Fruit fly (Drosophila melanogaster) whole organism, prepupa: Measurements from ENCODE around the gene Ir85a.

Source experiments
- Blimp-1 ChIP-seq: fragments of 200-800 bp; sonication (Bioruptor generic); optimal IDR thresholded peaks from 3 replicates; lab custom pipeline; 2017; ENCODE audit warnings: missing biosample characterization, missing genetic modification characterization, mild to moderate bottlenecking, moderate library complexity, missing genetic modification reagents
- CG10631 ChIP-seq: fragments of 200-800 bp; sonication (Bioruptor generic); optimal IDR thresholded peaks from 2 replicates; lab custom pipeline; 2016; ENCODE audit warnings: missing biosample characterization, missing genetic modification characterization
- CG10669 ChIP-seq: fragments of 200-800 bp; sonication (Bioruptor generic); optimal IDR thresholded peaks from 3 replicates; lab custom pipeline; 2018; ENCODE audit warnings: missing biosample characterization, mild to moderate bottlenecking, missing genetic modification characterization, moderate library complexity
- CG11762 ChIP-seq: fragments of 200-800 bp; sonication (Bioruptor generic); optimal IDR thresholded peaks from 3 replicates; lab custom pipeline; 2016; ENCODE audit warnings: missing biosample characterization, missing genetic modification characterization; ENCODE audit not compliant: insufficient read depth
- CG11902 ChIP-seq: fragments of 200-800 bp; sonication (Bioruptor generic); optimal IDR thresholded peaks from 3 replicates; lab custom pipeline; 2016; ENCODE audit warnings: missing biosample characterization, missing genetic modification characterization
- CG15336 ChIP-seq: fragments of 200-800 bp; sonication (Bioruptor generic); IDR thresholded peaks from 2 replicates; pipeline ENCODE4 v1.3.6; 2022; ENCODE audit warnings: missing biosample characterization, missing genetic modification characterization
- CG1621 ChIP-seq: fragments of 200-800 bp; sonication (Bioruptor generic); optimal IDR thresholded peaks from 3 replicates; lab custom pipeline; 2018; ENCODE audit warnings: missing biosample characterization, mild to moderate bottlenecking, missing genetic modification characterization
- CG3032 ChIP-seq: fragments of 200-800 bp; optimal IDR thresholded peaks from 2 replicates; lab custom pipeline; 2019; ENCODE audit warnings: missing biosample characterization, mild to moderate bottlenecking, missing genetic modification characterization, moderate library complexity
- CG32006 ChIP-seq: fragments of 200-800 bp; sonication (Bioruptor generic); optimal IDR thresholded peaks from 3 replicates; lab custom pipeline; 2017; ENCODE audit warnings: missing biosample characterization, mild to moderate bottlenecking, missing genetic modification characterization
- CG34406 ChIP-seq: fragments of 200-800 bp; sonication (Bioruptor generic); optimal IDR thresholded peaks from 3 replicates; lab custom pipeline; 2016; ENCODE audit warnings: missing biosample characterization, missing genetic modification characterization
- CG3919 ChIP-seq: fragments of 200-800 bp; sonication (Bioruptor generic); optimal IDR thresholded peaks from 3 replicates; lab custom pipeline; 2016; ENCODE audit warnings: missing biosample characterization, missing genetic modification characterization
- CG4318 ChIP-seq: fragments of 200-800 bp; sonication (Bioruptor generic); optimal IDR thresholded peaks from 3 replicates; lab custom pipeline; 2017; ENCODE audit warnings: missing biosample characterization, mild to moderate bottlenecking, missing genetic modification characterization
- CG6163 ChIP-seq: fragments of 200-800 bp; sonication (Bioruptor generic); IDR thresholded peaks from 3 replicates; pipeline ENCODE4 v1.3.6; 2022; ENCODE audit warnings: missing biosample characterization, missing genetic modification characterization
- CG6792 ChIP-seq: fragments of 200-800 bp; sonication (Bioruptor generic); optimal IDR thresholded peaks from 3 replicates; lab custom pipeline; 2016; ENCODE audit warnings: missing biosample characterization, missing genetic modification characterization
- CG6854 ChIP-seq: fragments of 200-800 bp; sonication (Bioruptor generic); optimal IDR thresholded peaks from 2 replicates; lab custom pipeline; 2017; ENCODE audit warnings: missing biosample characterization, mild to moderate bottlenecking, missing genetic modification characterization
- CG8119 ChIP-seq: fragments of 200-800 bp; sonication (Bioruptor generic); IDR thresholded peaks from 3 replicates; pipeline ENCODE4 v1.3.6; 2022; ENCODE audit warnings: missing biosample characterization, missing genetic modification characterization
- CG8319 ChIP-seq: fragments of 200-800 bp; sonication (Bioruptor generic); optimal IDR thresholded peaks from 3 replicates; lab custom pipeline; 2016; ENCODE audit warnings: missing biosample characterization, missing genetic modification characterization
- CG8632 ChIP-seq: fragments of 200-800 bp; sonication (Bioruptor generic); optimal IDR thresholded peaks from 3 replicates; lab custom pipeline; 2016; ENCODE audit warnings: missing biosample characterization, missing genetic modification characterization
- CG9139 ChIP-seq: fragments of 200-800 bp; sonication (Bioruptor generic); optimal IDR thresholded peaks from 3 replicates; lab custom pipeline; 2017; ENCODE audit warnings: missing biosample characterization, mild to moderate bottlenecking, missing genetic modification characterization
- Eip78C ChIP-seq: fragments of 200-800 bp; sonication (Bioruptor generic); peaks from one replicate; lab custom pipeline; 2016; ENCODE audit warnings: missing biosample characterization, missing genetic modification characterization
- Ets21C ChIP-seq: fragments of 200-800 bp; sonication (Bioruptor generic); optimal IDR thresholded peaks from 3 replicates; lab custom pipeline; 2016; ENCODE audit warnings: missing biosample characterization, missing genetic modification characterization
- Ets96B ChIP-seq: fragments of 200-800 bp; optimal IDR thresholded peaks from 2 replicates; lab custom pipeline; 2019; ENCODE audit warnings: missing biosample characterization, mild to moderate bottlenecking, missing genetic modification characterization, moderate library complexity
- Gug ChIP-seq: fragments of 200-800 bp; sonication (Bioruptor generic); IDR thresholded peaks from 2 replicates; pipeline ENCODE4 v1.3.6; 2022; ENCODE audit warnings: missing biosample characterization, missing genetic modification characterization
- Hr39 ChIP-seq: fragments of 200-800 bp; sonication (Bioruptor generic); optimal IDR thresholded peaks from 2 replicates; lab custom pipeline; 2016; ENCODE audit warnings: missing biosample characterization, missing genetic modification characterization
- Hr4 ChIP-seq: fragments of 200-800 bp; sonication (Bioruptor generic); optimal IDR thresholded peaks from 3 replicates; lab custom pipeline; 2016; ENCODE audit warnings: missing biosample characterization, missing genetic modification characterization
- Lpt ChIP-seq: fragments of 200-800 bp; sonication (Bioruptor generic); optimal IDR thresholded peaks from 3 replicates; lab custom pipeline; 2016; ENCODE audit warnings: missing biosample characterization, missing genetic modification characterization
- Met ChIP-seq: fragments of 200-800 bp; sonication (Bioruptor generic); optimal IDR thresholded peaks from 3 replicates; lab custom pipeline; 2016; ENCODE audit warnings: missing biosample characterization, missing genetic modification characterization
- Smox ChIP-seq: fragments of 200-800 bp; sonication (Bioruptor generic); optimal IDR thresholded peaks from 3 replicates; lab custom pipeline; 2016; ENCODE audit warnings: missing biosample characterization, missing genetic modification characterization
- Sox102F ChIP-seq: fragments of 200-800 bp; sonication (Bioruptor generic); optimal IDR thresholded peaks from 2 replicates; lab custom pipeline; 2016; ENCODE audit warnings: missing biosample characterization, mild to moderate bottlenecking, missing genetic modification characterization
- Sox14 ChIP-seq: fragments of 200-800 bp; sonication (Bioruptor generic); optimal IDR thresholded peaks from 3 replicates; lab custom pipeline; 2016; ENCODE audit warnings: missing biosample characterization, missing genetic modification characterization
- Sox15 ChIP-seq: fragments of 200-800 bp; sonication (Bioruptor generic); optimal IDR thresholded peaks from 3 replicates; lab custom pipeline; 2016; ENCODE audit warnings: missing biosample characterization, missing genetic modification characterization
- cyc ChIP-seq: fragments of 200-800 bp; sonication (Bioruptor generic); optimal IDR thresholded peaks from 3 replicates; lab custom pipeline; 2016; ENCODE audit warnings: missing biosample characterization, missing genetic modification characterization
- dac ChIP-seq: fragments of 200-800 bp; sonication (Bioruptor generic); optimal IDR thresholded peaks from 2 replicates; lab custom pipeline; 2017; ENCODE audit warnings: missing biosample characterization, mild to moderate bottlenecking, missing genetic modification characterization
- dsx ChIP-seq: fragments of 200-800 bp; optimal IDR thresholded peaks from 3 replicates; lab custom pipeline; 2019; ENCODE audit warnings: missing biosample characterization, mild to moderate bottlenecking, missing genetic modification characterization, moderate library complexity; ENCODE audit not compliant: poor library complexity, severe bottlenecking
- eg ChIP-seq: fragments of 200-800 bp; sonication (Bioruptor generic); IDR thresholded peaks from 3 replicates; pipeline ENCODE4 v1.3.6; 2022; ENCODE audit warnings: missing biosample characterization, missing genetic modification characterization
- fd59A ChIP-seq: fragments of 200-800 bp; sonication (Bioruptor generic); optimal IDR thresholded peaks from 2 replicates; lab custom pipeline; 2017; ENCODE audit warnings: missing biosample characterization, mild to moderate bottlenecking, missing genetic modification characterization, missing genetic modification reagents
- fd85E ChIP-seq: fragments of 200-800 bp; sonication (Bioruptor generic); optimal IDR thresholded peaks from 3 replicates; lab custom pipeline; 2016; ENCODE audit warnings: missing biosample characterization, missing genetic modification characterization
- lz ChIP-seq: fragments of 200-800 bp; sonication (Bioruptor generic); optimal IDR thresholded peaks from 3 replicates; lab custom pipeline; 2016; ENCODE audit warnings: missing biosample characterization, missing genetic modification characterization
- net ChIP-seq: fragments of 200-800 bp; sonication (Bioruptor generic); optimal IDR thresholded peaks from 3 replicates; lab custom pipeline; 2016; ENCODE audit warnings: missing biosample characterization, missing genetic modification characterization
- pdm3 ChIP-seq: fragments of 200-800 bp; sonication (Bioruptor generic); optimal IDR thresholded peaks from 3 replicates; lab custom pipeline; 2016; ENCODE audit warnings: missing biosample characterization, missing genetic modification characterization
- salr ChIP-seq, 2 experiments: fragments of 200-800 bp; sonication (Bioruptor generic); optimal IDR thresholded peaks; 3 replicates each; lab custom pipeline; 2016 to 2018; ENCODE audit warnings: missing biosample characterization in 2 of 2, missing genetic modification characterization in 2 of 2, mild to moderate bottlenecking in 1 of 2
- spab ChIP-seq: fragments of 200-800 bp; sonication (Bioruptor generic); optimal IDR thresholded peaks from 2 replicates; lab custom pipeline; 2017; ENCODE audit warnings: missing biosample characterization, mild to moderate bottlenecking, missing genetic modification characterization, missing genetic modification reagents
- ss ChIP-seq, 2 experiments: fragments of 200-800 bp; sonication (Bioruptor generic); optimal IDR thresholded peaks; 2 replicates in 1 of 2; 3 replicates in 1 of 2; lab custom pipeline; 2017 to 2018; ENCODE audit warnings: mild to moderate bottlenecking in 2 of 2, missing biosample characterization in 2 of 2, missing genetic modification characterization in 2 of 2, moderate library complexity in 1 of 2
- svp ChIP-seq: fragments of 200-800 bp; sonication (Bioruptor generic); peaks from one replicate; lab custom pipeline; 2016; ENCODE audit warnings: missing biosample characterization, missing genetic modification characterization
- topi ChIP-seq: fragments of 200-800 bp; sonication (Bioruptor generic); optimal IDR thresholded peaks from 3 replicates; lab custom pipeline; 2016; ENCODE audit warnings: missing biosample characterization, missing genetic modification characterization

Gene Ir85a

DNA sequence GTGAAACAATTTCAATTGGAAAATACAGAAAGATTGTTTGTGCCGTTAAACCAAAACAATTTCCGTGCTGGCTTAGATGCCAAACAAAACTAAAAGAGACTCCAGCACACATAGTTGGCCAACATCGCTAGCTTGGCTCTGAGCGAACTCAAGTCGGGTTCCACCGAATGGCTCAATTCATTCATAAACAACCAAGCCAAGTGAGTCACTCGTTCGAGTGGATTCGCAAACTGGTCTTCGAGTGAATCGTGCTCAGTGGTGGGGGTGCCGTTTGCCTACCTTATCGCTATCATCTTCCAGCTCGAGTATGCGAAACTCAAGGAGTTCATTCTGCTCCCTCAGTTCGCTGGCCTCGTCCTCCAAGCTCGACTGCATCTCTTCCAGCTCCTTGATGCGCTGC, 9.0 kb upstream of the Ir85a start:
- TF ChIP-seq Eip78C (GFP tag; lab: Kevin White, UChicago) (no peak), CG6163 (0 out of 3 replicates have a peak, but pooled peaks have one; percentile 18)

DNA sequence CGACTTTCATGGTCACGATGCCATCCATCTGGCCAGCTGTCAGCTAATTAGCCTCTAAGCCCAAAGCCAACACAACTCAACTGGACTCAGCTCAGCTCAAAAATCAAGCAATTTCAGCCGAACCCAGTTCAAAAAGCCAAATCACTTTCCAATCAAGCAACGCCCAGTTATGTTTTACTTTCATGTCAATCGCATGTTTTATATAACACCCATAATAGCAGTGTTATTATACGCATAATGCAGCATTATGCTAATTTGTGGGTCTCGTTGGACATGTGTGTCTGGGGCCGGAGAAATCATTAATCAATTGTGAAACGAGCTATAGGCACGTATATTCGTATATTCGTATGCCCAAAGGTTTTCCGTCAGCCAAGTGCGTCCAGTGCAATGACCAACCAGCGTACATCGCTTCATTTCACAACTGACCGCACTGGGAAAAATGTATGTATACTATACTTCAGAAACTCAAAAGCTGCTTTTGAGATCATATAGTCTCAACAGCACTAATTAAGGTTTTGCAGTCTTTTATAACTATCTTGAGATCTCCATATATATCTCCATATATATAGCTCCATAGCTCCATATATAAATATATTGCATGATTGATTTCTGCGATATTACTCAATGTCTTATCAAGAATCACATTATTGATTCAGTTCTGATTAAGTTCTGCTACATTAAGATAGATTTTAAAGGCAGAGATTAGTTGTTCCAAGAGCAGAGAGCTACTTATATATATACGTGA, 6.8 kb upstream of the Ir85a start:
- peak; percentile 64 for TF ChIP-seq dsx
- TF ChIP-seq spab (GFP tag; lab: Kevin White, UChicago), result peak; percentile 37
- peak in 1 of 2 experiments; percentile 36 for TF ChIP-seq ss (GFP tag; optimal IDR thresholded peaks at IDR 0.05; lab: Kevin White, UChicago)
- TF ChIP-seq Eip78C (GFP tag; lab: Kevin White, UChicago), result peak; percentile 96
- peak; percentile 19 for TF ChIP-seq Lpt (GFP tag; lab: Kevin White, UChicago)
- peak; percentile 10 for TF ChIP-seq CG9139 (GFP tag; lab: Kevin White, UChicago)
- TF ChIP-seq topi (GFP tag; lab: Kevin White, UChicago), result peak; percentile 64
- peak; percentile 28 for TF ChIP-seq CG6854
- peak; percentile 69 for TF ChIP-seq svp (GFP tag; lab: Kevin White, UChicago)
- no peak for TF ChIP-seq Smox
- no peak for TF ChIP-seq CG11902 (GFP tag; lab: Kevin White, UChicago)
- no peak for TF ChIP-seq Ets21C (GFP tag; lab: Kevin White, UChicago)

DNA sequence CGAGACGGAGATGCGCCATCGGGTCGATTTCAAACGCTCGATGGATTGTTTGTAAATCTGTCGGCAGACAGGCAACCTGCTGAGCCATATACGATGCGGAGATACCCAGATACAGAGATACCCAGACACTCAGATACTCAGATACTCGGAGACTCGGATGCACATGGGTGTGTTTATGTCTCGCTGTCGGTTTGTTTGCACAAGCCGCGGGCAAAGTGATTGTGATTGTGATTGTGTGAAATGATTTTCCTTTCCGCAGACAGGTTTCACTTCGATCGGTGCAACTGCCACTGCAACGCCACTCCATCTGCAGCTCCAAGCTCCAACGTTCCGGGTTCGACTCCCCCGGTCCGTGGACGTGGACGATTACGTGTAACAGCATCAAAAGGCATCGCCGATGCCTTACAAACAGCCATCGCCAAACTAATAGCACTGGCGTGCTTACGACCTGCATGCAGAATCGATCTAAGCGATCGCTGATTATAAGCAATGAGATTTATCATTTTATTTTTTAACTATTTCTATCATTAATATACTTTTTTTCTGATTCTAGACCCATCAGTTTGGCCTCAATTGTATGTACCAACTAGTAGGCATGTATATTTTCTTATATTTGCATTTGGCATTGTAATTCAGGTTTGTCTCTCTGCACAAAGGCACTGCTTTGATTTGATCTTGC, 5.6 kb upstream of the Ir85a start:
- TF ChIP-seq CG8632 (GFP tag; lab: Kevin White, UChicago) (peak; percentile 54), CG8319 (GFP tag; lab: Kevin White, UChicago) (peak; percentile 56), Hr39 (GFP tag; lab: Kevin White, UChicago) (peak; percentile 52), CG6163 (peak; percentile 92), Sox15 (GFP tag; lab: Kevin White, UChicago) (peak; percentile 51), CG34406 (GFP tag; lab: Kevin White, UChicago) (peak; percentile 70), net (GFP tag; lab: Kevin White, UChicago) (peak; percentile 79), dsx (peak; percentile 77), spab (GFP tag; lab: Kevin White, UChicago) (peak; percentile 66), CG9139 (GFP tag; lab: Kevin White, UChicago) (peak; percentile 25), CG3919 (GFP tag; lab: Kevin White, UChicago) (peak; percentile 85), CG3032 (tag; lab: Kevin White, UChicago) (peak; percentile 72), dac (GFP tag; lab: Kevin White, UChicago) (peak; percentile 78), Hr4 (GFP tag; lab: Kevin White, UChicago) (peak; percentile 89), CG1621 (tag; lab: Kevin White, UChicago) (peak; percentile 69), CG4318 (GFP tag; lab: Kevin White, UChicago) (peak; percentile 70), topi (GFP tag; lab: Kevin White, UChicago) (peak; percentile 70), fd59A (GFP tag; lab: Kevin White, UChicago) (peak; percentile 47), Sox14 (GFP tag; lab: Kevin White, UChicago) (peak; percentile 73), Gug (GFP tag; lab: Robert Waterston, UW) (peak; percentile 84), lz (GFP tag; lab: Kevin White, UChicago) (peak; percentile 60), Met (GFP tag; lab: Kevin White, UChicago) (peak; percentile 50), fd85E (GFP tag; lab: Kevin White, UChicago) (peak; percentile 47), pdm3 (GFP tag; lab: Kevin White, UChicago) (peak; percentile 80), Blimp-1 (GFP tag; lab: Kevin White, UChicago) (peak; percentile 28), CG15336 (GFP tag; lab: Robert Waterston, UW) (peak; percentile 90), CG8119 (GFP tag; lab: Robert Waterston, UW) (peak; percentile 92), Sox102F (GFP tag; lab: Kevin White, UChicago) (peak; percentile 57), Ets96B (peak; percentile 84), CG10631 (GFP tag; lab: Kevin White, UChicago) (peak; percentile 81), svp (GFP tag; lab: Kevin White, UChicago) (peak; percentile 79), CG10669 (GFP tag; lab: Kevin White, UChicago) (peak; percentile 78), CG6792 (peak; percentile 74), cyc (peak; percentile 43), CG32006 (GFP tag; lab: Kevin White, UChicago) (peak; percentile 87), eg (peak; percentile 97), CG11762 (GFP tag; lab: Kevin White, UChicago) (peak; percentile 74), salr (GFP tag; optimal IDR thresholded peaks at IDR 0.05; lab: Kevin White, UChicago) (peak; percentile 55 to 61)
